Fruit fly (Drosophila melanogaster): Measurements from ENCODE around the gene CG31816.

CG31816 gene

DNA sequence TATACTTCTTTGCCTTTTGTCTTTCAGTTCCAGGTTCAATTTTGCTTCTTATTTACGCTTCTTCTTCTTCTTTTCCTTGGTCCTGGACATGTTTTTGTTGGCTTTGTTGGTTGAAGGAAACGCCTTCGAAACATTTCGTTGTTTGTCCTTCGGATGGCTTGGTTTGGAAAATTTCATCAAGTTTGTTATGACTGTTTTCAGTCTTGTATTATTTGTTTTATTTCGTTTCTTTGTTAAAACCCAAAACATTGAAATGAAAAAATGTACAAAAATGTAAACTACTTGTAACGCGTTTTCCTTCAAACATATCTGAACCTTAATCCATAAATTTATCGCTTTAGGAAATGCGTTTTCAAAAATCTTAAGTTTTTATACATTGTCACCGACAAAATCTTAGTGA is at the start of gene CG31816:
CG31816 (plus strand) TSS at position 301 of the 400 bp plus-strand sequence.
- TF ChIP-seq CG11902 (GFP tag; optimal IDR thresholded peaks at IDR 0.05) (no peak), CG6163 (GFP tag; IDR thresholded peaks at IDR 0.05) (no peak), CG6276 (GFP tag; optimal IDR thresholded peaks at IDR 0.05) (no peak), Lpt (GFP tag; optimal IDR thresholded peaks at IDR 0.05) (no peak), OdsH (GFP tag; optimal IDR thresholded peaks at IDR 0.05) (no peak), Sox14 (GFP tag; optimal IDR thresholded peaks at IDR 0.05) (no peak), fd59A (GFP tag; optimal IDR thresholded peaks at IDR 0.05) (no peak), CG1621 (tag; optimal IDR thresholded peaks at IDR 0.05) (no peak), CG6854 (GFP tag; optimal IDR thresholded peaks at IDR 0.05) (no peak), Smox (GFP tag; optimal IDR thresholded peaks at IDR 0.05) (no peak), CG32006 (GFP tag; optimal IDR thresholded peaks at IDR 0.05) (no peak)

DNA sequence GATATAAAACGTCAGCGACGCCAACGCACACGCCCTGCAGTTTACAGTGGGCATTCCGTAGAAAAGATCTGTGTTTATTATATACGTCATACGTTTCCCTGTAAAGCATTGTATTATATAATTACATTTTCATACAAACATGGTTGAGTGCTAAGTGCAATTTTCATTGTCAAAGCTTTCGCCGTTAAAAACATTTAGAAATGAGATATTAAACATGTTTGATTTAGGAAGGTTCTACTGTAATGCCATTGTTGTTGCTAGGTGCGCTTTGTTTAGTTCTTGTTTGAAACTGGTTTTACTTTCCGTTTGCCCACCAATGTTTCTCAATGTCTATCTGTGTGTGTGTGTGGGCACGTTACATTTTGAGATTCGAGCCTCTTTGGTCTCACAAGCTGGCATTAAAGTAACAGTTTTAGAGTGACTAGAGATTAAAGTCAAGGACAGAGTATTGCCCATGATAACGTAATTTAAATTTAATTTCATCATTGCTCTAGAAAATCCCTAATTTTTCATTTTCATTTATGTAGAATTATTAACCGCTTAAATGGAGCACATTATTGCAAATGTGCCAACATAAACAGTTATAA is 49.6 kb upstream of the CG31816 start:
- peak; percentile 84 for TF ChIP-seq Hr39 (GFP tag; optimal IDR thresholded peaks at IDR 0.05)
- TF ChIP-seq CG32006 (GFP tag; optimal IDR thresholded peaks at IDR 0.05) = peak; percentile 91
- peak; percentile 80; the same call in 1 of the 2 replicates for TF ChIP-seq Gug (GFP tag; IDR thresholded peaks at IDR 0.05)
- peak; percentile 89 for TF ChIP-seq Hr4 (GFP tag; optimal IDR thresholded peaks at IDR 0.05)
- peak; percentile 71 for TF ChIP-seq CG11294 (GFP tag; IDR thresholded peaks at IDR 0.05)
- peak; percentile 87 for TF ChIP-seq eg (GFP tag; IDR thresholded peaks at IDR 0.05)
- TF ChIP-seq CG10669 (GFP tag; optimal IDR thresholded peaks at IDR 0.05) = peak; percentile 89
- TF ChIP-seq Eip75B (GFP tag; optimal IDR thresholded peaks at IDR 0.05) = peak; percentile 92
- TF ChIP-seq CG11762 (GFP tag; optimal IDR thresholded peaks at IDR 0.05; ENCODE audit: insufficient read depth) = peak; percentile 65
- peak; percentile 89 for TF ChIP-seq OdsH (GFP tag; optimal IDR thresholded peaks at IDR 0.05)
- peak; percentile 86 for TF ChIP-seq CG31627 (GFP tag; optimal IDR thresholded peaks at IDR 0.05)
- TF ChIP-seq Sox102F (GFP tag; optimal IDR thresholded peaks at IDR 0.05) = peak; percentile 92
- TF ChIP-seq salr (GFP tag; optimal IDR thresholded peaks at IDR 0.05) = peak; percentile 84
- TF ChIP-seq ss (GFP tag; optimal IDR thresholded peaks at IDR 0.05) = peak; percentile 88 to 90
- TF ChIP-seq CG3919 (GFP tag; optimal IDR thresholded peaks at IDR 0.05) = peak; percentile 84
- peak; percentile 87 for TF ChIP-seq CG34406 (GFP tag; optimal IDR thresholded peaks at IDR 0.05)
- TF ChIP-seq CG4318 (GFP tag; optimal IDR thresholded peaks at IDR 0.05) = peak; percentile 68
- TF ChIP-seq Smox (GFP tag; optimal IDR thresholded peaks at IDR 0.05) = peak; percentile 82
- peak; percentile 33 for TF ChIP-seq Eip93F (GFP tag; optimal IDR thresholded peaks at IDR 0.05)
- TF ChIP-seq cyc (GFP tag; optimal IDR thresholded peaks at IDR 0.05) = peak; percentile 82
- TF ChIP-seq CG8319 (GFP tag; optimal IDR thresholded peaks at IDR 0.05) = peak; percentile 59
- TF ChIP-seq CG11902 (GFP tag; optimal IDR thresholded peaks at IDR 0.05) = peak; percentile 60
- TF ChIP-seq CG16779 (tag; optimal IDR thresholded peaks at IDR 0.05) = peak; percentile 88
- peak; percentile 87 for TF ChIP-seq Lpt (GFP tag; optimal IDR thresholded peaks at IDR 0.05)
- TF ChIP-seq CG15336 (GFP tag; IDR thresholded peaks at IDR 0.05) = peak; percentile 91
- peak; percentile 92 for TF ChIP-seq CG6163 (GFP tag; IDR thresholded peaks at IDR 0.05)
- TF ChIP-seq Met (GFP tag; optimal IDR thresholded peaks at IDR 0.05) = peak; percentile 92
- TF ChIP-seq Sox14 (GFP tag; optimal IDR thresholded peaks at IDR 0.05) = peak; percentile 96
- peak; percentile 90 for TF ChIP-seq lz (GFP tag; optimal IDR thresholded peaks at IDR 0.05)
- peak; percentile 93 for TF ChIP-seq svp (GFP tag)
- peak; percentile 86 for TF ChIP-seq topi (GFP tag; optimal IDR thresholded peaks at IDR 0.05)
- no peak for TF ChIP-seq Hr38 (GFP tag; optimal IDR thresholded peaks at IDR 0.05)
- TF ChIP-seq CG8632 (GFP tag; optimal IDR thresholded peaks at IDR 0.05) = peak; percentile 86
- peak; percentile 87 for TF ChIP-seq spab (GFP tag; optimal IDR thresholded peaks at IDR 0.05)
- peak; percentile 92 for TF ChIP-seq Ets96B (tag; optimal IDR thresholded peaks at IDR 0.05)
- TF ChIP-seq fkh (GFP tag; optimal IDR thresholded peaks at IDR 0.05) = no peak
- TF ChIP-seq net (GFP tag; optimal IDR thresholded peaks at IDR 0.05) = peak; percentile 84
- TF ChIP-seq esn (GFP tag; optimal IDR thresholded peaks at IDR 0.05) = peak; percentile 93
- TF ChIP-seq CG3032 (tag; optimal IDR thresholded peaks at IDR 0.05) = peak; percentile 92
- TF ChIP-seq pdm3 (GFP tag; optimal IDR thresholded peaks at IDR 0.05) = peak; percentile 92
- TF ChIP-seq CG7368 (GFP tag; optimal IDR thresholded peaks at IDR 0.05) = peak; percentile 80
- peak; percentile 89 for TF ChIP-seq achi (GFP tag; optimal IDR thresholded peaks at IDR 0.05)
- peak; percentile 88 for TF ChIP-seq vri (GFP tag; optimal IDR thresholded peaks at IDR 0.05)
- TF ChIP-seq CG10631 (GFP tag; optimal IDR thresholded peaks at IDR 0.05) = peak; percentile 93
- TF ChIP-seq fd85E (GFP tag; optimal IDR thresholded peaks at IDR 0.05) = no peak
